Worm (Caenorhabditis elegans) whole organism, young adult: ENCODE results near the gene snf-12.

Source experiments
- F10E7.11 ChIP-seq: sonication (generic microtip); optimal IDR thresholded peaks from 2 replicates; lab custom pipeline; 2017; ENCODE audit warnings: mild to moderate bottlenecking, missing genetic modification characterization, moderate library complexity, missing compliant biosample characterization
- F39B2.1 ChIP-seq: fragments of 200-800 bp; sonication (Bioruptor generic); IDR thresholded peaks from 2 replicates; pipeline ENCODE4 v1.3.6; 2022; ENCODE audit warnings: missing genetic modification reagents, missing genetic modification characterization, missing compliant biosample characterization
- F52B5.7 ChIP-seq: sonication (generic microtip); optimal IDR thresholded peaks from 2 replicates; lab custom pipeline; 2016; ENCODE audit warnings: mild to moderate bottlenecking, missing genetic modification characterization, missing compliant biosample characterization
- F55B11.4 ChIP-seq: sonication (generic microtip); optimal IDR thresholded peaks from 2 replicates; lab custom pipeline; 2016; ENCODE audit warnings: missing compliant biosample characterization, missing genetic modification characterization, borderline replicate concordance; ENCODE audit not compliant: insufficient read depth
- K12H6.12 ChIP-seq: fragments of 200-800 bp; sonication (Bioruptor generic); optimal IDR thresholded peaks from 2 replicates; lab custom pipeline; 2018; ENCODE audit warnings: mild to moderate bottlenecking, missing genetic modification characterization, missing compliant biosample characterization
- T07F8.4 ChIP-seq: sonication (generic microtip); optimal IDR thresholded peaks from 2 replicates; lab custom pipeline; 2016; ENCODE audit warnings: mild to moderate bottlenecking, missing genetic modification characterization, moderate library complexity, missing compliant biosample characterization
- Y53G8AR.9 ChIP-seq: fragments of 200-800 bp; sonication (Bioruptor generic); conservative IDR thresholded peaks from 2 replicates; pipeline ENCODE4 v1.3.6; 2022; ENCODE audit warnings: missing genetic modification reagents, missing genetic modification characterization, missing compliant biosample characterization
- Y95B8A.8 ChIP-seq: fragments of 200-800 bp; sonication (Bioruptor generic); IDR thresholded peaks from 2 replicates; pipeline ENCODE4 v1.3.6; 2022; ENCODE audit warnings: missing genetic modification reagents, missing genetic modification characterization, missing compliant biosample characterization
- ZK185.1 ChIP-seq: sonication (generic microtip); optimal IDR thresholded peaks from 2 replicates; lab custom pipeline; 2016; ENCODE audit warnings: mild to moderate bottlenecking, missing genetic modification characterization, missing compliant biosample characterization; ENCODE audit not compliant: poor library complexity, severe bottlenecking
- ama-1 ChIP-seq, 3 experiments: fragments of 150-350 bp in 1 of 3; sonication (generic microtip) in 2 of 3; optimal IDR thresholded peaks; 2 replicates each; lab custom pipeline; 2014 to 2018; ENCODE audit warnings: missing biosample characterization in 2 of 3, missing genetic modification characterization in 2 of 3, missing genetic modification reagents in 2 of 3
- athp-1 ChIP-seq: sonication (generic microtip); optimal IDR thresholded peaks from 2 replicates; lab custom pipeline; 2017; ENCODE audit warnings: mild to moderate bottlenecking, missing genetic modification characterization, missing compliant biosample characterization
- ccch-3 ChIP-seq: fragments of 200-800 bp; sonication (Bioruptor generic); optimal IDR thresholded peaks from 2 replicates; lab custom pipeline; 2018; ENCODE audit warnings: mild to moderate bottlenecking, missing genetic modification characterization, missing compliant biosample characterization
- ceh-91 ChIP-seq: fragments of 200-800 bp; sonication (Bioruptor generic); IDR thresholded peaks from 2 replicates; pipeline ENCODE4 v1.3.6; 2022; ENCODE audit warnings: missing genetic modification reagents, missing genetic modification characterization, missing compliant biosample characterization
- die-1 ChIP-seq: sonication (generic microtip); optimal IDR thresholded peaks from 2 replicates; lab custom pipeline; 2016; ENCODE audit warnings: missing genotype, mild to moderate bottlenecking, missing genetic modification characterization, missing compliant biosample characterization
- dpff-1 ChIP-seq: sonication (generic microtip); optimal IDR thresholded peaks from 2 replicates; lab custom pipeline; 2017; ENCODE audit warnings: mild to moderate bottlenecking, missing genetic modification characterization, missing compliant biosample characterization
- egl-44 ChIP-seq: fragments of 200-800 bp; sonication (Bioruptor generic); IDR thresholded peaks from 2 replicates; pipeline ENCODE4 v1.3.6; 2022; ENCODE audit warnings: missing genetic modification reagents, missing genetic modification characterization, missing compliant biosample characterization
- ekl-4 ChIP-seq: fragments of 200-800 bp; sonication (Bioruptor generic); IDR thresholded peaks from 2 replicates; pipeline ENCODE4 v1.3.6; 2022; ENCODE audit warnings: missing genetic modification reagents, missing genetic modification characterization, missing compliant biosample characterization
- hlh-26 ChIP-seq: fragments of 200-800 bp; sonication (Bioruptor generic); conservative IDR thresholded peaks from 2 replicates; pipeline ENCODE4 v1.3.6; 2022; ENCODE audit warnings: missing genetic modification reagents, missing genetic modification characterization, missing compliant biosample characterization
- hrde-1 ChIP-seq: sonication (generic microtip); optimal IDR thresholded peaks from 2 replicates; lab custom pipeline; 2016; ENCODE audit warnings: missing genetic modification characterization, mild to moderate bottlenecking, missing compliant biosample characterization, moderate library complexity, missing genotype, missing genetic modification reagents, borderline replicate concordance
- hsf-1 ChIP-seq: fragments of 200-800 bp; sonication (Bioruptor generic); IDR thresholded peaks from 2 replicates; pipeline ENCODE4 v1.3.6; 2022; ENCODE audit warnings: missing genetic modification reagents, missing genetic modification characterization, missing compliant biosample characterization
- lsl-1 ChIP-seq: fragments of 200-800 bp; sonication (Bioruptor generic); optimal IDR thresholded peaks from 2 replicates; lab custom pipeline; 2018; ENCODE audit warnings: mild to moderate bottlenecking, missing genetic modification characterization, moderate library complexity, missing compliant biosample characterization
- madf-10 ChIP-seq: sonication (generic microtip); optimal IDR thresholded peaks from 2 replicates; lab custom pipeline; 2016; ENCODE audit warnings: mild to moderate bottlenecking, missing genetic modification characterization, missing compliant biosample characterization
- mcd-1 ChIP-seq: fragments of 200-800 bp; sonication (Bioruptor generic); IDR thresholded peaks from 2 replicates; pipeline ENCODE4 v1.3.6; 2022; ENCODE audit warnings: missing genetic modification reagents, missing genetic modification characterization, missing compliant biosample characterization
- mes-4 ChIP-seq: sonication (generic microtip); optimal IDR thresholded peaks from 2 replicates; lab custom pipeline; 2016; ENCODE audit warnings: missing genotype, missing genetic modification characterization, missing compliant biosample characterization
- nfya-2 ChIP-seq: fragments of 200-800 bp; sonication (Bioruptor generic); IDR thresholded peaks from 2 replicates; pipeline ENCODE4 v1.3.6; 2022; ENCODE audit warnings: missing genetic modification reagents, missing genetic modification characterization, missing compliant biosample characterization
- nfyb-1 ChIP-seq: fragments of 200-800 bp; sonication (Bioruptor generic); IDR thresholded peaks from 2 replicates; pipeline ENCODE4 v1.3.6; 2022; ENCODE audit warnings: missing genetic modification reagents, missing genetic modification characterization, missing compliant biosample characterization
- nhr-120 ChIP-seq: fragments of 200-800 bp; sonication (Bioruptor generic); IDR thresholded peaks from 2 replicates; pipeline ENCODE4 v1.3.6; 2022; ENCODE audit warnings: missing genetic modification characterization, missing compliant biosample characterization
- nhr-27 ChIP-seq: fragments of 200-800 bp; sonication (Bioruptor generic); optimal IDR thresholded peaks from 2 replicates; lab custom pipeline; 2018; ENCODE audit warnings: mild to moderate bottlenecking, missing genetic modification characterization, moderate library complexity, missing compliant biosample characterization
- rec-8 ChIP-seq, 2 experiments: sonication (generic microtip); optimal IDR thresholded peaks; 2 replicates each; lab custom pipeline; 2016; ENCODE audit warnings: mild to moderate bottlenecking in 2 of 2, missing genetic modification characterization in 2 of 2, missing genetic modification reagents in 2 of 2, missing genotype in 2 of 2, missing biosample characterization in 1 of 2, missing compliant biosample characterization in 1 of 2, moderate library complexity in 1 of 2
- repo-1 ChIP-seq: sonication (generic microtip); optimal IDR thresholded peaks from 2 replicates; lab custom pipeline; 2017; ENCODE audit warnings: mild to moderate bottlenecking, missing genetic modification characterization, missing compliant biosample characterization
- tbx-9 ChIP-seq: sonication (generic microtip); optimal IDR thresholded peaks from 2 replicates; lab custom pipeline; 2016; ENCODE audit warnings: borderline replicate concordance, missing genetic modification characterization, inconsistent platforms, missing compliant biosample characterization
- unc-62 ChIP-seq: fragments of 150-350 bp; optimal IDR thresholded peaks from 2 replicates; lab custom pipeline; 2014; ENCODE audit warnings: missing biosample characterization, missing genetic modification reagents, missing genetic modification characterization
- zim-3 ChIP-seq: sonication (generic microtip); optimal IDR thresholded peaks from 2 replicates; lab custom pipeline; 2017; ENCODE audit warnings: mild to moderate bottlenecking, missing genetic modification characterization, moderate library complexity, missing compliant biosample characterization
- ztf-25 ChIP-seq: fragments of 200-800 bp; sonication (Bioruptor generic); IDR thresholded peaks from 2 replicates; pipeline ENCODE4 v1.3.6; 2022; ENCODE audit warnings: missing genetic modification reagents, missing genetic modification characterization, missing compliant biosample characterization
- ztf-28 ChIP-seq: fragments of 200-800 bp; sonication (Bioruptor generic); IDR thresholded peaks from 2 replicates; pipeline ENCODE4 v1.3.6; 2022; ENCODE audit warnings: missing genetic modification reagents, missing genetic modification characterization, missing compliant biosample characterization
- ztf-3 ChIP-seq: fragments of 200-800 bp; sonication (Bioruptor generic); optimal IDR thresholded peaks from 2 replicates; lab custom pipeline; 2018; ENCODE audit warnings: mild to moderate bottlenecking, missing genetic modification characterization, missing compliant biosample characterization
- ztf-6 ChIP-seq: fragments of 200-800 bp; sonication (Bioruptor generic); IDR thresholded peaks from 2 replicates; pipeline ENCODE4 v1.3.6; 2022; ENCODE audit warnings: missing genetic modification reagents, missing genetic modification characterization, missing compliant biosample characterization

The snf-12 gene

DNA sequence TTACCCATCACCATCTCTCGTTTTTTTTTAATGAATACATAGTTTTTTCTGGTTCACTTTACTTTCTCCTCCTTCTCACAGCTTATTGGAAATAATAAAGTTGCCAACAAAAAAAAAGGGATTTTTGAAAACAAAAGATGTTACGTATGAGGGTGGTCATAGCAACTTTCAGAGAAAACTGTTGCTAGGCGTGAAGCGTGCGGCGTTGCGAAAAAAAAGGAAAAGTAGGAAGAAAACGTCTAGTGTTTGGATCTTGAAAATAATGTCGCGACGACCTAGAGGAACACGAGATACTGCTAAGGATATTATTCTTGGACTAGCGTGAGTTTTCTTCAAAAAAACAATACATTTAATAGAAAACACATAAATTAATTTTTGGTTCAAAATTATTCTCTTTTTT, 30.5 kb upstream of the snf-12 start, which contains the start of gene C24A3.1:
Gene C24A3.1, plus strand, starts transcription at position 263 of the 400 bp plus-strand sequence.
- no peak for TF ChIP-seq madf-10
- no peak for TF ChIP-seq nfyb-1
- TF ChIP-seq unc-62 (GFP tag; lab: Kevin White, UChicago): no peak
- no peak for TF ChIP-seq ccch-3 (GFP tag; lab: Kevin White, UChicago)
- no peak for TF ChIP-seq F52B5.7
- no peak for TF ChIP-seq hrde-1 (tag; lab: Kevin White, UChicago)
- no peak for TF ChIP-seq T07F8.4 (tag; lab: Kevin White, UChicago)
- no peak for TF ChIP-seq lsl-1
- TF ChIP-seq nhr-120 (GFP tag; lab: Robert Waterston, UW): no peak
- no peak for TF ChIP-seq mes-4
- TF ChIP-seq ceh-91 (GFP tag; lab: Robert Waterston, UW): no peak
- no peak for TF ChIP-seq nhr-27 (tag; lab: Kevin White, UChicago)
- TF ChIP-seq ztf-28 (GFP tag; lab: Robert Waterston, UW): no peak
- TF ChIP-seq ztf-3 (GFP tag; lab: Kevin White, UChicago): no peak
- TF ChIP-seq K12H6.12 (tag; lab: Kevin White, UChicago): no peak

DNA sequence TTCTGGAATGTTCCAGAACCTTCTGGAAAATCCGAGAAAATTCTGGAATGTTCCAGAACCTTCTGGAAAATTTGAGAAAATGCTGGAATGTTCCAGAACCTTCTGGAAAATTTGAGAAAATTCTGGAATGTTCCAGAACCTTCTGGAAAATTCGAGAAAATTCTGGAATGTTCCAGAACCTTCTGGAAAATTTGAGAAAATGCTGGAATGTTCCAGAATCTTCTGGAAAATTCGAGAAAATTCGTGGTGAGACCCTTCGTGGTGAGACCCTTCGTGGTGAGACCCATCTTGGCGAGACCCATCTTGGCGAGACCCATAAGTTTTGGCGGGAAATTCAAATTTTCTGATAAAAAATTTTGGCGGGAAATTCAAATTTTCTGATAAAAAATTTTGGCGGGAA, 21.3 kb upstream of the snf-12 start:
- TF ChIP-seq hsf-1 (GFP tag; lab: Robert Waterston, UW): peak; percentile 91

DNA sequence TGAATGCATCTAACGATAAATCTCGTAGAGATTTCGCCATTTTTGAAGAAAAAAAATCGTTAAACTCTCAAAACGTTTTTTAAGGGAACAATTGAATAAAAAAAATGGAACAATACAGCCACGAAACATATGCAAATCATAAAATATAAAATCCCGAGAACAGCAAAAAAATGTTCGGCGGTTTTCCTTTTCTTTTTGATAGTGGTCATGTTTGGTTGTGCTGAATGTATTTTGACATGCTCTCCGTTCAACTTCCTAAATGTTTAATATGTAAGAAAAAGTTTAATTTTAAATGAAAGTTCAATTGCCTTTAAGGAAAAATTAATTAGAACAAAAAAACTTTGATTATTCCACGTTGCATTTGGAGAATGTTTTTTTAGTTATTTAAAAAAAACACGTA, 18.9 kb upstream of the snf-12 start, which contains the start of gene C24A3.9:
Gene C24A3.9, minus strand, starts transcription at position 101 of the 400 bp plus-strand sequence.
- TF ChIP-seq ama-1 (optimal IDR thresholded peaks at IDR 0.05; lab: Kevin White, UChicago): no peak
- no peak for TF ChIP-seq ama-1 (GFP tag; optimal IDR thresholded peaks at IDR 0.05; lab: Kevin White, UChicago)
- no peak for TF ChIP-seq hlh-26 (GFP tag; lab: Robert Waterston, UW)
- TF ChIP-seq Y95B8A.8: no peak
- no peak for TF ChIP-seq ekl-4 (GFP tag; lab: Robert Waterston, UW)
- no peak for TF ChIP-seq ztf-25 (GFP tag; lab: Robert Waterston, UW)
- no peak for TF ChIP-seq mcd-1
- TF ChIP-seq nfya-2: no peak

- TF ChIP-seq tbx-9 (tag; lab: Kevin White, UChicago) (no peak), athp-1 (tag; lab: Kevin White, UChicago) (no peak)
Measured at ce11 chrX:9011471-9011870, 17.8 kb upstream of the snf-12 start.

DNA sequence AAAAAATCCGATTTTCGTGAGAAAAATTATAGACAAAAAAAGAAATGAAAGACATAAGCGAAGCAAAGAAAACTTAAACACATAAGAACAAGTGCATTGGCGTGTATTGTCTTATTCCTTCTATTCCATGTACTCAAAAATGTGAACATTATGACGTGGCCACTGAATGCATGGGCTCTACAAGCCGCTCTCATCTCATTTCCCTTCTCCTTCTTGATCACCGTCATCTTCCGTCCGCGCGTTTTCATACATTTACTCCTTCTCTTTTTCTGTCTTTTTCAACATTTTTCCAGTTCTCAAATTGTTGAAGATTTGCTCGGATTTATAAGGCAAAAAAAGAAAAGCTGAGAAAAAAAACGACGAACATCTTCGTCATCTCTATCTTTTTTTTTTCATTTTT, 14.8 kb upstream of the snf-12 start:
- TF ChIP-seq ZK185.1 (tag; lab: Kevin White, UChicago): no peak
- no peak for TF ChIP-seq ztf-6 (GFP tag; lab: Robert Waterston, UW)
- TF ChIP-seq die-1 (tag; lab: Kevin White, UChicago): no peak
- no peak for TF ChIP-seq F55B11.4 (tag; lab: Kevin White, UChicago)
- TF ChIP-seq egl-44: no peak
- no peak for TF ChIP-seq dpff-1 (tag; lab: Kevin White, UChicago)
- no peak for TF ChIP-seq F10E7.11 (tag; lab: Kevin White, UChicago)
- TF ChIP-seq Y53G8AR.9 (GFP tag; lab: Robert Waterston, UW): no peak
- no peak for TF ChIP-seq rec-8 (tag; optimal IDR thresholded peaks at IDR 0.05; lab: Kevin White, UChicago)
- no peak for TF ChIP-seq zim-3
- TF ChIP-seq repo-1 (tag; lab: Kevin White, UChicago): no peak
- no peak for TF ChIP-seq F39B2.1 (GFP tag; lab: Robert Waterston, UW)
- TF ChIP-seq unc-62 (GFP tag; lab: Kevin White, UChicago): no peak
